Fruit fly (Drosophila melanogaster) whole organism, embryonic: ENCODE results near the gene Vsx2.

Source experiments
- CG10209 ChIP-seq: fragments of 200-800 bp; sonication (Bioruptor generic); optimal IDR thresholded peaks from 3 replicates; lab custom pipeline; 2017; ENCODE audit warnings: missing biosample characterization, mild to moderate bottlenecking, missing genetic modification characterization, missing genetic modification reagents
- CG1024 ChIP-seq: fragments of 200-800 bp; sonication (Bioruptor generic); IDR thresholded peaks from 2 replicates; pipeline ENCODE4 v1.3.6; 2022; ENCODE audit warnings: missing biosample characterization, missing genetic modification characterization
- CG10366 ChIP-seq: fragments of 200-800 bp; sonication (Bioruptor generic); IDR thresholded peaks from 2 replicates; pipeline ENCODE4 v1.3.6; 2022; ENCODE audit warnings: missing biosample characterization, missing genetic modification characterization
- CG14710 ChIP-seq: fragments of 200-800 bp; sonication (Bioruptor generic); optimal IDR thresholded peaks from 3 replicates; lab custom pipeline; 2019; ENCODE audit warnings: missing biosample characterization, mild to moderate bottlenecking, missing genetic modification characterization, moderate library complexity
- CG15479 ChIP-seq: fragments of 200-800 bp; sonication (Bioruptor generic); optimal IDR thresholded peaks from 3 replicates; lab custom pipeline; 2019; ENCODE audit warnings: missing biosample characterization, mild to moderate bottlenecking, missing genetic modification characterization, moderate library complexity
- CG1603 ChIP-seq: fragments of 200-800 bp; sonication (Bioruptor generic); optimal IDR thresholded peaks from 2 replicates; lab custom pipeline; 2019; ENCODE audit warnings: missing biosample characterization, mild to moderate bottlenecking, missing genetic modification characterization, moderate library complexity
- CG16815 ChIP-seq: fragments of 200-800 bp; sonication (Bioruptor generic); optimal IDR thresholded peaks from 3 replicates; lab custom pipeline; 2017; ENCODE audit warnings: missing biosample characterization, mild to moderate bottlenecking, missing genetic modification characterization
- CG30403 ChIP-seq: fragments of 200-800 bp; sonication (Bioruptor generic); optimal IDR thresholded peaks from 3 replicates; lab custom pipeline; 2016; ENCODE audit warnings: missing biosample characterization, missing genetic modification characterization
- CG32532 ChIP-seq: fragments of 200-800 bp; sonication (Bioruptor generic); IDR thresholded peaks from 2 replicates; pipeline ENCODE4 v1.3.6; 2022; ENCODE audit warnings: missing biosample characterization, missing genetic modification characterization
- CG34422 ChIP-seq: fragments of 200-800 bp; sonication (Bioruptor generic); IDR thresholded peaks from 3 replicates; pipeline ENCODE4 v1.3.6; 2022; ENCODE audit warnings: missing biosample characterization, missing genetic modification characterization
- CG3847 ChIP-seq: fragments of 200-800 bp; sonication (Bioruptor generic); IDR thresholded peaks from 2 replicates; pipeline ENCODE4 v1.3.6; 2022; ENCODE audit warnings: missing biosample characterization, missing genetic modification characterization
- CG4424 ChIP-seq: fragments of 200-800 bp; sonication (Bioruptor generic); optimal IDR thresholded peaks from 3 replicates; lab custom pipeline; 2016; ENCODE audit warnings: missing biosample characterization, missing genetic modification characterization
- CG6272 ChIP-seq: fragments of 200-800 bp; sonication (Bioruptor generic); IDR thresholded peaks from 2 replicates; pipeline ENCODE4 v1.3.6; 2022; ENCODE audit warnings: missing biosample characterization, missing genetic modification characterization
- CG7372 ChIP-seq: fragments of 200-800 bp; sonication (Bioruptor generic); IDR thresholded peaks from 2 replicates; pipeline ENCODE4 v1.3.6; 2022; ENCODE audit warnings: missing biosample characterization, missing genetic modification characterization
- CG8290 ChIP-seq, 3 experiments: fragments of 200-800 bp; sonication (Bioruptor generic); optimal IDR thresholded peaks; 2 replicates each; lab custom pipeline; 2016 to 2019; ENCODE audit warnings: missing biosample characterization in 3 of 3, missing genetic modification characterization in 3 of 3, mild to moderate bottlenecking in 2 of 3, moderate library complexity in 1 of 3
- CG8924 ChIP-seq: fragments of 200-800 bp; optimal IDR thresholded peaks from 3 replicates; lab custom pipeline; 2019; ENCODE audit warnings: missing biosample characterization, mild to moderate bottlenecking, missing genetic modification characterization, moderate library complexity
- CG9817 ChIP-seq: fragments of 200-800 bp; sonication (Bioruptor generic); optimal IDR thresholded peaks from 2 replicates; lab custom pipeline; 2018; ENCODE audit warnings: missing biosample characterization, mild to moderate bottlenecking, missing genetic modification characterization, moderate library complexity
- CoRest ChIP-seq: fragments of 200-800 bp; sonication (Bioruptor generic); optimal IDR thresholded peaks from 3 replicates; lab custom pipeline; 2018; ENCODE audit warnings: missing biosample characterization, mild to moderate bottlenecking, missing genetic modification characterization, moderate library complexity
- D ChIP-seq, 2 experiments: fragments of 200-800 bp in 1 of 2; fragments of >200 bp in 1 of 2; sonication (Bioruptor generic) in 1 of 2; optimal IDR thresholded peaks; 2 replicates in 1 of 2; 3 replicates in 1 of 2; lab custom pipeline; 2017; ENCODE audit warnings: mild to moderate bottlenecking in 1 of 2, missing biosample characterization in 1 of 2, missing genetic modification characterization in 1 of 2, missing genetic modification reagents in 1 of 2
- Dek ChIP-seq: fragments of 200-800 bp; sonication (Bioruptor generic); optimal IDR thresholded peaks from 3 replicates; lab custom pipeline; 2019; ENCODE audit warnings: missing biosample characterization, mild to moderate bottlenecking, missing genetic modification characterization, moderate library complexity
- H2.0 ChIP-seq: fragments of 200-800 bp; sonication (Bioruptor generic); IDR thresholded peaks from 2 replicates; pipeline ENCODE4 v1.3.6; 2022; ENCODE audit warnings: missing biosample characterization, missing genetic modification characterization
- Hey ChIP-seq: fragments of 200-800 bp; sonication (Bioruptor generic); optimal IDR thresholded peaks from 3 replicates; lab custom pipeline; 2018; ENCODE audit warnings: missing biosample characterization, mild to moderate bottlenecking, missing genetic modification characterization
- Jarid2 ChIP-seq: fragments of 200-800 bp; sonication (Bioruptor generic); optimal IDR thresholded peaks from 3 replicates; lab custom pipeline; 2017; ENCODE audit warnings: mild to moderate bottlenecking, missing biosample characterization, missing genetic modification reagents, missing genetic modification characterization
- NK7.1 ChIP-seq: fragments of 200-800 bp; sonication (Bioruptor generic); optimal IDR thresholded peaks from 3 replicates; lab custom pipeline; 2016; ENCODE audit warnings: missing biosample characterization, missing genetic modification characterization
- Ptx1 ChIP-seq: fragments of 200-800 bp; sonication (Bioruptor generic); IDR thresholded peaks from 2 replicates; pipeline ENCODE4 v1.3.6; 2022; ENCODE audit warnings: missing biosample characterization, missing genetic modification characterization
- Sox102F ChIP-seq: fragments of 200-800 bp; sonication (Bioruptor generic); optimal IDR thresholded peaks from 2 replicates; lab custom pipeline; 2018; ENCODE audit warnings: missing biosample characterization, mild to moderate bottlenecking, missing genetic modification characterization, moderate library complexity
- Taf1 ChIP-seq: fragments of 200-800 bp; sonication (Bioruptor generic); IDR thresholded peaks from 2 replicates; pipeline ENCODE4 v1.3.6; 2022; ENCODE audit warnings: missing biosample characterization, missing genetic modification characterization
- Vsx1 ChIP-seq: fragments of 200-800 bp; sonication (Bioruptor generic); optimal IDR thresholded peaks from 2 replicates; lab custom pipeline; 2017; ENCODE audit warnings: missing biosample characterization, mild to moderate bottlenecking, missing genetic modification characterization, missing genetic modification reagents
- al ChIP-seq: fragments of 200-800 bp; sonication (Bioruptor generic); IDR thresholded peaks from 2 replicates; pipeline ENCODE4 v1.3.6; 2022; ENCODE audit warnings: missing biosample characterization, missing genetic modification characterization
- ara ChIP-seq: fragments of 200-800 bp; sonication (Bioruptor generic); IDR thresholded peaks from 2 replicates; pipeline ENCODE4 v1.3.6; 2022; ENCODE audit warnings: missing biosample characterization, missing genetic modification characterization
- bab2 ChIP-seq: fragments of 200-800 bp; sonication (Bioruptor generic); optimal IDR thresholded peaks from 2 replicates; lab custom pipeline; 2016; ENCODE audit warnings: missing biosample characterization, missing genetic modification characterization
- bsh ChIP-seq, 2 experiments: fragments of 200-800 bp; sonication (Bioruptor generic); optimal IDR thresholded peaks; 2 replicates each; lab custom pipeline; 2017 to 2018; ENCODE audit warnings: mild to moderate bottlenecking in 2 of 2, missing biosample characterization in 2 of 2, missing genetic modification characterization in 2 of 2, moderate library complexity in 1 of 2
- chm ChIP-seq: fragments of 200-800 bp; sonication (Bioruptor generic); IDR thresholded peaks from 2 replicates; pipeline ENCODE4 v1.3.6; 2022; ENCODE audit warnings: missing biosample characterization, missing genetic modification characterization
- dati ChIP-seq: fragments of 200-800 bp; sonication (Bioruptor generic); IDR thresholded peaks from 2 replicates; pipeline ENCODE4 v1.3.6; 2022; ENCODE audit warnings: missing biosample characterization, missing genetic modification characterization
- esg ChIP-seq: fragments of 200-800 bp; sonication (Bioruptor generic); conservative IDR thresholded peaks from 2 replicates; pipeline ENCODE4 v1.3.6; 2022; ENCODE audit warnings: missing biosample characterization, missing genetic modification characterization
- fd96Cb ChIP-seq: fragments of 200-800 bp; sonication (Bioruptor generic); optimal IDR thresholded peaks from 2 replicates; lab custom pipeline; 2018; ENCODE audit warnings: missing biosample characterization, mild to moderate bottlenecking, missing genetic modification characterization, moderate library complexity
- jigr1 ChIP-seq: fragments of 200-800 bp; sonication (Bioruptor generic); IDR thresholded peaks from 3 replicates; pipeline ENCODE4 v1.3.6; 2022; ENCODE audit warnings: missing biosample characterization, missing genetic modification characterization
- ken ChIP-seq: fragments of 200-800 bp; sonication (Bioruptor generic); IDR thresholded peaks from 3 replicates; pipeline ENCODE4 v1.3.6; 2022; ENCODE audit warnings: missing biosample characterization, missing genetic modification characterization
- lov ChIP-seq, 2 experiments: fragments of 200-800 bp in 1 of 2; fragments of >200 bp in 1 of 2; sonication (Bioruptor generic) in 1 of 2; IDR thresholded peaks in 1 of 2; optimal IDR thresholded peaks in 1 of 2; 2 replicates in 1 of 2; 3 replicates in 1 of 2; pipeline versions ENCODE4 v1.3.6 to Lab custom; 2017 to 2022; ENCODE audit warnings: missing biosample characterization in 1 of 2, missing genetic modification characterization in 1 of 2
- onecut ChIP-seq: fragments of 200-800 bp; sonication (Bioruptor generic); IDR thresholded peaks from 2 replicates; pipeline ENCODE4 v1.3.6; 2022; ENCODE audit warnings: missing biosample characterization, missing genetic modification characterization
- org-1 ChIP-seq: fragments of 200-800 bp; sonication (Bioruptor generic); optimal IDR thresholded peaks from 2 replicates; lab custom pipeline; 2017; ENCODE audit warnings: missing biosample characterization, missing genetic modification characterization
- ranshi ChIP-seq: fragments of 200-800 bp; sonication (Bioruptor generic); IDR thresholded peaks from 2 replicates; pipeline ENCODE4 v1.3.6; 2022; ENCODE audit warnings: missing biosample characterization, missing genetic modification characterization
- row ChIP-seq: fragments of 200-800 bp; sonication (Bioruptor generic); IDR thresholded peaks from 3 replicates; pipeline ENCODE4 v1.3.6; 2022; ENCODE audit warnings: missing biosample characterization, missing genetic modification characterization
- sens ChIP-seq: fragments of 200-800 bp; sonication (Bioruptor generic); peaks from one replicate; lab custom pipeline; 2016; ENCODE audit warnings: missing biosample characterization, missing genetic modification characterization
- seq ChIP-seq: fragments of 200-800 bp; sonication (Bioruptor generic); IDR thresholded peaks from 2 replicates; pipeline ENCODE4 v1.3.6; 2022; ENCODE audit warnings: missing biosample characterization, missing genetic modification characterization
- wor ChIP-seq: fragments of 200-800 bp; sonication (Bioruptor generic); IDR thresholded peaks from 2 replicates; pipeline ENCODE4 v1.3.6; 2022; ENCODE audit warnings: missing biosample characterization, missing genetic modification characterization
- zen ChIP-seq: fragments of 200-800 bp; sonication (Bioruptor generic); optimal IDR thresholded peaks from 3 replicates; lab custom pipeline; 2018; ENCODE audit warnings: missing biosample characterization, mild to moderate bottlenecking, missing genetic modification characterization, moderate library complexity
- zf30C ChIP-seq: fragments of 200-800 bp; sonication (Bioruptor generic); optimal IDR thresholded peaks from 3 replicates; lab custom pipeline; 2018; ENCODE audit warnings: missing biosample characterization, mild to moderate bottlenecking, missing genetic modification characterization

Vsx2 gene

dm6 chrX:5604181-5604580 is 44.2 kb upstream of the Vsx2 start (continued):
- TF ChIP-seq CG14710 (tag; lab: Kevin White, UChicago) (peak; percentile 34), lov (optimal IDR thresholded peaks at IDR 0.05; lab: Kevin White, UChicago) (no peak), lov (GFP tag; IDR thresholded peaks at IDR 0.05; lab: Robert Waterston, UW) (no peak), CG32532 (GFP tag; lab: Robert Waterston, UW) (peak; percentile 58; the same call in 1 of the 2 replicates), bsh (GFP tag; optimal IDR thresholded peaks at IDR 0.05; lab: Kevin White, UChicago) (peak in 1 of 2 experiments; percentile 46), CG15479 (GFP tag; lab: Kevin White, UChicago) (peak; percentile 11), CG3847 (GFP tag; lab: Robert Waterston, UW) (no peak), Sox102F (GFP tag; lab: Kevin White, UChicago) (peak; percentile 13), row (peak; percentile 62), CoRest (peak; percentile 14), ara (peak; percentile 59; the same call in 1 of the 2 replicates), CG16815 (GFP tag; lab: Kevin White, UChicago) (peak; percentile 45), H2.0 (0 out of 2 replicates have a peak, but pooled peaks have one; percentile 7), zf30C (GFP tag; lab: Kevin White, UChicago) (peak; percentile 29), NK7.1 (GFP tag; lab: Kevin White, UChicago) (no peak), jigr1 (no peak), wor (GFP tag; lab: Robert Waterston, UW) (0 out of 2 replicates have a peak, but pooled peaks have one; percentile 19), ranshi (peak; percentile 39; the same call in 1 of the 2 replicates), CG1024 (GFP tag; lab: Robert Waterston, UW) (no peak; the same call in 1 of the 2 replicates), Taf1 (GFP tag; lab: Robert Waterston, UW) (no peak), seq (peak; percentile 49; the same call in 1 of the 2 replicates), CG7372 (GFP tag; lab: Robert Waterston, UW) (0 out of 2 replicates have a peak, but pooled peaks have one; percentile 10), ken (peak; percentile 39; the same call in 1 of the 3 replicates), CG9817 (peak; percentile 33), CG8924 (tag; lab: Kevin White, UChicago) (peak; percentile 41), Hey (tag; lab: Kevin White, UChicago) (no peak), Ptx1 (peak; percentile 36; the same call in 1 of the 2 replicates), dati (GFP tag; lab: Robert Waterston, UW) (no peak), sens (GFP tag; lab: Kevin White, UChicago) (peak; percentile 56), CG30403 (peak; percentile 7), Dek (tag; lab: Kevin White, UChicago) (no peak), CG8290 (GFP tag; optimal IDR thresholded peaks at IDR 0.05; lab: Kevin White, UChicago) (no peak), CG8290 (tag; optimal IDR thresholded peaks at IDR 0.05; lab: Kevin White, UChicago) (peak in 1 of 2 experiments; percentile 67), al (GFP tag; lab: Robert Waterston, UW) (peak; percentile 50; the same call in 1 of the 2 replicates), fd96Cb (tag; lab: Kevin White, UChicago) (peak; percentile 25), esg (GFP tag; lab: Robert Waterston, UW) (0 out of 2 replicates have a peak, but pooled peaks have one; percentile 9), CG4424 (peak; percentile 31), Jarid2 (GFP tag; lab: Kevin White, UChicago) (no peak), org-1 (GFP tag; lab: Kevin White, UChicago) (no peak), CG1603 (peak; percentile 74), onecut (0 out of 2 replicates have a peak, but pooled peaks have one; percentile 16), CG10209 (peak; percentile 23), CG6272 (GFP tag; lab: Robert Waterston, UW) (no peak), bab2 (GFP tag; lab: Kevin White, UChicago) (peak; percentile 28), Vsx1 (GFP tag; lab: Kevin White, UChicago) (peak; percentile 57), CG10366 (GFP tag; lab: Robert Waterston, UW) (peak; percentile 17; the same call in 1 of the 2 replicates), chm (0 out of 2 replicates have a peak, but pooled peaks have one; percentile 9), D (optimal IDR thresholded peaks at IDR 0.05; lab: Kevin White, UChicago) (no peak), D (GFP tag; optimal IDR thresholded peaks at IDR 0.05; lab: Kevin White, UChicago) (peak; percentile 15), CG34422 (GFP tag; lab: Robert Waterston, UW) (0 out of 3 replicates have a peak, but pooled peaks have one; percentile 38), zen (tag; lab: Kevin White, UChicago) (peak; percentile 64)
